Worm (Caenorhabditis elegans) whole organism, midembryonic: ENCODE measurements around the gene acdh-8.

Experiments used
- T22C8.4 ChIP-seq: fragments of 200-800 bp; sonication (Bioruptor generic); IDR thresholded peaks from 2 replicates; pipeline ENCODE4 v1.3.6; 2022; ENCODE audit warnings: missing genetic modification characterization, missing compliant biosample characterization
- flt-1 ChIP-seq: fragments of 200-800 bp; sonication (Bioruptor generic); IDR thresholded peaks from 2 replicates; pipeline ENCODE4 v1.3.6; 2022; ENCODE audit warnings: missing genetic modification characterization, missing compliant biosample characterization
- klf-2 ChIP-seq: fragments of 200-800 bp; sonication (Bioruptor generic); conservative IDR thresholded peaks from 2 replicates; pipeline ENCODE4 v1.3.6; 2022; ENCODE audit warnings: missing genetic modification reagents, missing genetic modification characterization, missing compliant biosample characterization
- med-1 ChIP-seq: sonication (generic microtip); optimal IDR thresholded peaks from 2 replicates; lab custom pipeline; 2017; ENCODE audit warnings: missing genetic modification characterization, mild to moderate bottlenecking, missing compliant biosample characterization, antibody characterized with exemption, missing genetic modification reagents; ENCODE audit not compliant: insufficient read depth
- ref-1 ChIP-seq: fragments of 200-800 bp; sonication (Bioruptor generic); conservative IDR thresholded peaks from 2 replicates; pipeline ENCODE4 v1.3.6; 2022; ENCODE audit warnings: missing genetic modification reagents, missing genetic modification characterization, missing compliant biosample characterization
- ztf-23 ChIP-seq: fragments of 200-800 bp; sonication (Bioruptor generic); IDR thresholded peaks from 2 replicates; pipeline ENCODE4 v1.3.6; 2022; ENCODE audit warnings: missing genetic modification reagents, missing genetic modification characterization, missing compliant biosample characterization

DNA sequence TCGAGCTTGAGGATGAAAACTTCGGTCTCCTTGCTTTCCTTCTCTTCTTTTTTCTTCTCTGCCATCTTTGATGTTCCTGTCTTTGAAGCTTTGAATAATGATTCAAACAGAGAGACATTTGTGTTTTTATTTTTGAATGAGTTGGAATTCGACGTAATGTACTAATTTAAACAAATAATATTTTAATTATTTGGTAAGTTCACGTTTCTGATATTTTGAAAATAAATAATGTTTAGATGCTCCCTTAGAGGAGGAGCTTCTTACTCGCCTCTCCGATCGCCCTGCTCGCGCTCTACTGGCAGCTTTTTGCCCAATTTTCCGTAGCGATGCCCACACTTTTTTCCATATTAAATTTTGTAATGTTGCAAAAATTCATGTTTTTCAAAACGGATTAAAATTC lies 6.8 kb downstream of the acdh-8 start, which contains the start of the genes K05F1.9 and K05F1.1:
- no peak for TF ChIP-seq flt-1 (GFP tag; lab: Robert Waterston, UW)
- TF ChIP-seq med-1 (GFP tag; lab: Kevin White, UChicago): no peak
- TF ChIP-seq ztf-23: no peak
- TF ChIP-seq ref-1 (GFP tag; lab: Robert Waterston, UW): no peak
- TF ChIP-seq klf-2 (GFP tag; lab: Robert Waterston, UW): no peak
- TF ChIP-seq T22C8.4 (GFP tag; lab: Robert Waterston, UW): no peak
